Worm (Caenorhabditis elegans): ENCODE data around the gene W02B12.11.

The W02B12.11 gene

DNA sequence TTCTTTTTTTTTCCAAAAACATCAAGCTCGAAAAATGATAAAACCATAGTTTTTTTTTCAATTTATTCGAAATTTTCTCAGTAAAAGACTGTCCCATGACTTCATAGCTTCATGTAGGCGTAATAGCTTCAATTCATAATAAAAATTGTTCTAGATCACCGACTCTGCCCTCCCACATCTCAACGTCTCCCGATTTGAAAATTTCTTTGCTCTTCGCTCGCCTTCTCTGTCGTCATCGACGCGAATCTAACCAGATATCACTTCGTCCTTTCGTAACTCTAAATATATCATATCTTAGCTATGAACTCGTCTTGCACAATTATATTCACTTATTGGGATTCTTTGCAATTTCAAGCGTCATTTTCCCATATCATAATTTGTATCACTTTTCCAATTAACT is 41.1 kb downstream of the W02B12.11 start, which contains the start of gene srh-44:
Gene srh-44, plus strand, starts transcription at position 301 of the 400 bp plus-strand sequence.
- TF ChIP-seq nhr-42 (GFP tag; IDR thresholded peaks at IDR 0.05) (no peak), dmd-9 (GFP tag; IDR thresholded peaks at IDR 0.05) (no peak), ctbp-1 (GFP tag; IDR thresholded peaks at IDR 0.05) (no peak), dmd-6 (GFP tag; IDR thresholded peaks at IDR 0.05) (no peak), Y75B8A.6 (GFP tag; IDR thresholded peaks at IDR 0.05) (no peak), ztf-7 (tag; optimal IDR thresholded peaks at IDR 0.05) (no peak), nhr-28 (tag; optimal IDR thresholded peaks at IDR 0.05) (no peak), mep-1 (tag; optimal IDR thresholded peaks at IDR 0.05) (no peak), T26A8.4 (GFP tag; IDR thresholded peaks at IDR 0.05) (no peak), nhr-10 (tag; optimal IDR thresholded peaks at IDR 0.05) (no peak), arid-1 (GFP tag; conservative IDR thresholded peaks at IDR 0.05) (no peak), nhr-102 (tag; optimal IDR thresholded peaks at IDR 0.05) (no peak), lin-15B (tag; optimal IDR thresholded peaks at IDR 0.05) (no peak), nhr-76 (tag; optimal IDR thresholded peaks at IDR 0.05) (no peak)

DNA sequence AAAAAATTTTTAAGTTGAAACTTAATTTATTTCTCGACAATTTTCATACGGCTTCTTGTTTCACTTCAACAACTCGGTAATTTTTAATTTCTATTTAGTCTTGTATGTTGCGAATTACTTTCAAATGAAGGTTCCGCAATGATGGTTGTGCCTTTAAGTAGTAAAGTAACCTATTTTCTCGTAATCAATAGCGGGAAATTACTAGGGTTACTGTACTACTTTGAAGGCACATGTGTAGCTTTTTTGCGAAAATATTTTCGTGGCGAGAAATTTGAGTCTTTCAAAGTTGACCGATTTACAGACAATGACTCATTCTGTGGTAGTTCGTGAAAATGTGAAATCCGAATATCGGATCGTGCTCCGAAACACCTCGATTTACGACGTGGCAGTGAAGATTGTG is 44.5 kb downstream of the W02B12.11 start, which contains the start of gene B0334.10:
Gene B0334.10, plus strand, starts transcription at position 301 of the 400 bp plus-strand sequence.
- TF ChIP-seq mdl-1 (tag; optimal IDR thresholded peaks at IDR 0.05): no peak
- no peak for TF ChIP-seq mes-2 (tag; optimal IDR thresholded peaks at IDR 0.05; ENCODE audit: poor library complexity, severe bottlenecking)
- no peak for TF ChIP-seq snpc-4 (tag; optimal IDR thresholded peaks at IDR 0.05)
- no peak for TF ChIP-seq daf-16 (GFP tag; optimal IDR thresholded peaks at IDR 0.05)
- TF ChIP-seq daf-16 (tag; optimal IDR thresholded peaks at IDR 0.05): no peak
- TF ChIP-seq F49E8.2 (tag; optimal IDR thresholded peaks at IDR 0.05; ENCODE audit: borderline replicate concordance): no peak
- TF ChIP-seq lin-29 (GFP tag; IDR thresholded peaks at IDR 0.05): no peak
- TF ChIP-seq daf-8 (GFP tag; IDR thresholded peaks at IDR 0.05): no peak
- TF ChIP-seq dve-1 (tag; optimal IDR thresholded peaks at IDR 0.05; ENCODE audit: insufficient read depth): no peak
- TF ChIP-seq F26F4.8 (GFP tag; conservative IDR thresholded peaks at IDR 0.05): no peak
- no peak for TF ChIP-seq pqm-1 (tag; optimal IDR thresholded peaks at IDR 0.05)
- TF ChIP-seq mxl-3 (GFP tag; optimal IDR thresholded peaks at IDR 0.05): no peak
- no peak for TF ChIP-seq lsy-2 (tag; optimal IDR thresholded peaks at IDR 0.05)
- no peak for TF ChIP-seq daf-19 (GFP tag; conservative IDR thresholded peaks at IDR 0.05)
- TF ChIP-seq arid-1 (GFP tag; conservative IDR thresholded peaks at IDR 0.05): no peak
- no peak for TF ChIP-seq nhr-11 (tag; optimal IDR thresholded peaks at IDR 0.05)
- TF ChIP-seq zfp-3 (GFP tag; conservative IDR thresholded peaks at IDR 0.05): no peak

DNA sequence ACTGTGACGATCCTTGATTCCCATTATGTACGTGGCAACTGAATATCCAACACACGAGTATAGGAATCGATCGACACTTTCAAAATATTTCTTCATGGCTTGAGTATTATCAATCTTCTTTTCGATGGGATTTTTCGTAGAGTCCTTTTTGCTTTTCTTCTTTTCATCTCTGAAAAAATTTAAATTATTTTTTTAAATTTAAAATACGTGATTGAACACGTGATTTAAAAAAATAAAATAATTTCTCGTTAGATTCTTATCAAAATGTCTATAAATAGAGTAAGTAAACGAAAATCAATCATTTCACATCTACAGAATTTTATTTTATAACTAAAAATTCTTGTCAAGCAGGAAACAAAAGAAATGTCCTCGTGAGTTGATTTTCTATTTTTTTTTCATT is 47.6 kb downstream of the W02B12.11 start, which contains the start of gene Y62F5A.10:
Gene Y62F5A.10, plus strand, starts transcription at position 301 of the 400 bp plus-strand sequence.
- TF ChIP-seq nhr-111 (GFP tag; optimal IDR thresholded peaks at IDR 0.05) (no peak), arid-1 (GFP tag; conservative IDR thresholded peaks at IDR 0.05) (no peak), ctbp-1 (GFP tag; IDR thresholded peaks at IDR 0.05) (no peak), lin-15B (tag; optimal IDR thresholded peaks at IDR 0.05) (no peak), vab-7 (GFP tag; IDR thresholded peaks at IDR 0.05) (no peak), tag-97 (GFP tag; IDR thresholded peaks at IDR 0.05) (no peak), F37D6.2 (tag; optimal IDR thresholded peaks at IDR 0.05) (no peak), R02D3.7 (tag; optimal IDR thresholded peaks at IDR 0.05) (no peak), mxl-3 (GFP tag; optimal IDR thresholded peaks at IDR 0.05) (no peak), F26F4.8 (GFP tag; conservative IDR thresholded peaks at IDR 0.05) (no peak), F44E2.7 (GFP tag; IDR thresholded peaks at IDR 0.05) (no peak), nhr-11 (tag; optimal IDR thresholded peaks at IDR 0.05) (no peak), ZK546.5 (tag; optimal IDR thresholded peaks at IDR 0.05) (no peak), T20F7.1 (GFP tag; optimal IDR thresholded peaks at IDR 0.05) (no peak), attf-4 (tag; optimal IDR thresholded peaks at IDR 0.05) (no peak)
